Fruit fly (Drosophila melanogaster): ENCODE data around the gene hng3.

Gene hng3

DNA sequence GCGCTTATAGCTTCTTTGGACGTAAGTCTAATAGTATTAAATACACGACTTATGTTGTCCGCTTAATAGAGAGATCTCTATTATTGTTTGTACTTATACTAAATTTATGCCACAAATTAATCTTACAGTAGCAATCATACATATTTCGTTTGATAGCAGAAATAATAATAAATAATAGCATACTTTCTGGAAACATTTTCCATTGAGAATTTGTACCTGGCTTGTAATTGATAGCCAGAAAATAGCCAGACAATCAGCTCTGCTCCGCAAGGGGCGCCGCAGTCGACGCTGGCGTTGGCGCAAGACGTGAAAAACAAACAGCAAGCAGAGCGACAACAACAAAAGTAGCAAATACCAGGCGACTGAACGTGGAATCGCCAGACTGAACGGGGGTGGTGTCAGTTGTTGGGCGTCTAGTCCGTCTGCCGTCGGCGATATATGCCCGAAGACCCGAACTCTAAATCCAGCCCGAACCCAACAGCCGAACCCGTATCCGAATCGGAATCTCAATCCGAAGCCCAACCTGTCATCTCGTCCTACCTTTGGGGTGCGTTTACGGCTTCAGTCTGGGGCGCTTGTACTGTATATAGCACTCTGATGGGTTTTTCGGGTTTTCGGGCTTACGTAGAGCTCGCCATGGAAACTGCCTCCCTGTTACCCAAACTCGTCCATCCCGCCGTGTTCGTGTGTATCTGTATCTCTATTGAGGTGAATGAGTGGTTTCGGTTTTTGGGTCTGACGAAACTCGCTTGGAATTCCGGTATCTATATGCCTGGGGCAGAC lies 55.7 kb downstream of the hng3 start (continued):
- TF ChIP-seq CG2875 (GFP tag; optimal IDR thresholded peaks at IDR 0.05) (no peak), D19A (tag; optimal IDR thresholded peaks at IDR 0.05) (peak; percentile 55), ewg (GFP tag; optimal IDR thresholded peaks at IDR 0.05) (no peak), CG13424 (tag; optimal IDR thresholded peaks at IDR 0.05) (peak; percentile 53), CG13287 (GFP tag; IDR thresholded peaks at IDR 0.05; ENCODE audit: partially characterized antibody) (0 out of 2 replicates have a peak, but pooled peaks have one; percentile 11), gt (GFP tag; IDR thresholded peaks at IDR 0.05) (no peak), CG2202 (tag; optimal IDR thresholded peaks at IDR 0.05) (no peak), corto (GFP tag; optimal IDR thresholded peaks at IDR 0.05) (no peak), ttk (GFP tag; IDR thresholded peaks at IDR 0.05) (peak; percentile 36; the same call in 1 of the 2 replicates), CG15073 (GFP tag; optimal IDR thresholded peaks at IDR 0.05) (no peak), wek (GFP tag; optimal IDR thresholded peaks at IDR 0.05) (no peak), Lhr (GFP tag; optimal IDR thresholded peaks at IDR 0.05) (no peak), Hey (tag; optimal IDR thresholded peaks at IDR 0.05) (no peak), Gsc (GFP tag; IDR thresholded peaks at IDR 0.05) (no peak), gcm2 (GFP tag; optimal IDR thresholded peaks at IDR 0.05) (no peak), nmo (GFP tag; optimal IDR thresholded peaks at IDR 0.05) (peak; percentile 67), CG13894 (tag; optimal IDR thresholded peaks at IDR 0.05) (peak; percentile 100), CHES-1-like (GFP tag; optimal IDR thresholded peaks at IDR 0.05) (peak; percentile 17), CG17912 (GFP tag; optimal IDR thresholded peaks at IDR 0.05) (no peak), CG9797 (GFP tag; optimal IDR thresholded peaks at IDR 0.05) (no peak), HmgZ (tag; optimal IDR thresholded peaks at IDR 0.05) (no peak), ro (GFP tag; IDR thresholded peaks at IDR 0.05) (no peak), CkIIα-i1 (GFP tag; IDR thresholded peaks at IDR 0.05) (no peak), Trl (optimal IDR thresholded peaks at IDR 0.05) (no peak), Trl (GFP tag; optimal IDR thresholded peaks at IDR 0.05) (no peak), seq (GFP tag; IDR thresholded peaks at IDR 0.05) (no peak), D (optimal IDR thresholded peaks at IDR 0.05) (no peak), D (GFP tag; optimal IDR thresholded peaks at IDR 0.05) (peak; percentile 46), MTF-1 (GFP tag; optimal IDR thresholded peaks at IDR 0.05; ENCODE audit: borderline replicate concordance) (no peak), NC2β (GFP tag; optimal IDR thresholded peaks at IDR 0.05) (no peak), Doc2 (GFP tag; IDR thresholded peaks at IDR 0.05) (no peak), Camta (GFP tag; optimal IDR thresholded peaks at IDR 0.05) (peak; percentile 8), stc (GFP tag; IDR thresholded peaks at IDR 0.05) (peak; percentile 28; the same call in 1 of the 2 replicates), vvl (GFP tag; IDR thresholded peaks at IDR 0.05) (no peak), CG6254 (GFP tag; optimal IDR thresholded peaks at IDR 0.05) (no peak), GATAe (GFP tag; conservative IDR thresholded peaks at IDR 0.05) (no peak), mam (GFP tag; optimal IDR thresholded peaks at IDR 0.05) (peak; percentile 30), CG2712 (tag; optimal IDR thresholded peaks at IDR 0.05) (peak; percentile 37), Usf (GFP tag; optimal IDR thresholded peaks at IDR 0.05) (peak; percentile 42), CG12219 (GFP tag; optimal IDR thresholded peaks at IDR 0.05) (no peak), fd64A (GFP tag; optimal IDR thresholded peaks at IDR 0.05) (no peak), CG11456 (GFP tag; IDR thresholded peaks at IDR 0.05) (no peak), crc (GFP tag; optimal IDR thresholded peaks at IDR 0.05) (no peak), tin (GFP tag; optimal IDR thresholded peaks at IDR 0.05) (peak; percentile 19), CG8765 (GFP tag; IDR thresholded peaks at IDR 0.05) (no peak), Drgx (GFP tag; IDR thresholded peaks at IDR 0.05) (no peak), CG1603 (tag; optimal IDR thresholded peaks at IDR 0.05) (peak; percentile 22), CG34224 (GFP tag; IDR thresholded peaks at IDR 0.05; ENCODE audit: partially characterized antibody) (peak; percentile 9; the same call in 1 of the 3 replicates), NFAT (GFP tag; IDR thresholded peaks at IDR 0.05) (no peak), run (tag; optimal IDR thresholded peaks at IDR 0.05) (no peak)

Measured in whole organism, embryonic.